ENCODE assay signal across 7 worm cellular contexts in genomic region chrII:900720-901332, ce11.
TF ChIP-seq lines count a peak whose summit lies in the region.

Gene T07D3.9 (minus strand): TSS chrII:900913.

TF ChIP-seq in whole organism, L1 larva, 84 proteins besides CTCF, POLR2A, EP300 and RAD21:
- peak; percentile 11 for TF ChIP-seq blmp-1 (tag; optimal IDR thresholded peaks at IDR 0.05; lab: Kevin White, UChicago)
- TF ChIP-seq swsn-7 (tag; optimal IDR thresholded peaks at IDR 0.05; lab: Kevin White, UChicago), result no peak
- peak; percentile 12 for TF ChIP-seq nhr-20 (tag; optimal IDR thresholded peaks at IDR 0.05; lab: Kevin White, UChicago)
- TF ChIP-seq nhr-76 (tag; optimal IDR thresholded peaks at IDR 0.05; lab: Kevin White, UChicago), result no peak
- no peak for TF ChIP-seq skn-1 (tag; optimal IDR thresholded peaks at IDR 0.05; lab: Kevin White, UChicago)
- TF ChIP-seq elt-3 (tag; optimal IDR thresholded peaks at IDR 0.05; lab: Kevin White, UChicago), result peak in 5 of 6 experiments; percentile 46 to 97 (median 51)
- no peak for TF ChIP-seq hlh-4 (tag; optimal IDR thresholded peaks at IDR 0.05; lab: Kevin White, UChicago)
- peak; percentile 97 for TF ChIP-seq elt-2 (tag; optimal IDR thresholded peaks at IDR 0.05; lab: Kevin White, UChicago)
- peak; percentile 59 for TF ChIP-seq tlp-1 (tag; optimal IDR thresholded peaks at IDR 0.05; lab: Kevin White, UChicago)

TF ChIP-seq in whole organism, L2 larva, 48 proteins besides CTCF, POLR2A, EP300 and RAD21:
- no peak for TF ChIP-seq C34F6.9 (tag; optimal IDR thresholded peaks at IDR 0.05; lab: Kevin White, UChicago)
- no peak for TF ChIP-seq nhr-129 (tag; optimal IDR thresholded peaks at IDR 0.05; lab: Kevin White, UChicago)
- peak; percentile 75 for TF ChIP-seq fos-1 (tag; optimal IDR thresholded peaks at IDR 0.05; lab: Kevin White, UChicago)
- no peak for TF ChIP-seq ZK546.5 (tag; optimal IDR thresholded peaks at IDR 0.05; lab: Kevin White, UChicago)

TF ChIP-seq in whole organism, L3 larva, 47 proteins besides CTCF, POLR2A, EP300 and RAD21:
- no peak for TF ChIP-seq lsy-12 (tag; optimal IDR thresholded peaks at IDR 0.05; lab: Kevin White, UChicago)
- TF ChIP-seq elt-2 (tag; optimal IDR thresholded peaks at IDR 0.05; lab: Kevin White, UChicago), result peak; percentile 94
- no peak for TF ChIP-seq sea-2 (GFP tag; optimal IDR thresholded peaks at IDR 0.05; lab: Kevin White, UChicago)
- TF ChIP-seq ceh-28 (tag; optimal IDR thresholded peaks at IDR 0.05; lab: Kevin White, UChicago), result peak; percentile 40
- TF ChIP-seq nhr-23 (tag; optimal IDR thresholded peaks at IDR 0.05; lab: Kevin White, UChicago), result no peak
- TF ChIP-seq lin-15B (tag; optimal IDR thresholded peaks at IDR 0.05; lab: Kevin White, UChicago), result no peak
- TF ChIP-seq jun-1 (tag; optimal IDR thresholded peaks at IDR 0.05; lab: Kevin White, UChicago), result peak; percentile 3
- TF ChIP-seq egl-27 (tag; optimal IDR thresholded peaks at IDR 0.05; lab: Kevin White, UChicago), result peak; percentile 38
- TF ChIP-seq pqm-1 (tag; optimal IDR thresholded peaks at IDR 0.05; lab: Kevin White, UChicago), result peak; percentile 83
- peak; percentile 6 to 87 (median 76) for TF ChIP-seq elt-3 (tag; optimal IDR thresholded peaks at IDR 0.05; lab: Kevin White, UChicago)

TF ChIP-seq in whole organism, L4 larva, 104 proteins besides CTCF, POLR2A, EP300 and RAD21:
- TF ChIP-seq hlh-11 (tag; optimal IDR thresholded peaks at IDR 0.05; lab: Kevin White, UChicago) (peak; percentile 37), lin-39 (tag; optimal IDR thresholded peaks at IDR 0.05; lab: Kevin White, UChicago) (no peak), nhr-10 (tag; optimal IDR thresholded peaks at IDR 0.05; lab: Kevin White, UChicago) (peak; percentile 30), pqm-1 (tag; optimal IDR thresholded peaks at IDR 0.05; lab: Kevin White, UChicago) (peak; percentile 66), F10B5.3 (tag; optimal IDR thresholded peaks at IDR 0.05; lab: Kevin White, UChicago) (no peak), nhr-25 (tag; optimal IDR thresholded peaks at IDR 0.05; lab: Kevin White, UChicago; ENCODE audit: borderline replicate concordance, insufficient read depth) (no peak), nhr-28 (tag; optimal IDR thresholded peaks at IDR 0.05; lab: Kevin White, UChicago) (peak; percentile 58), dmd-6 (GFP tag; IDR thresholded peaks at IDR 0.05; lab: Robert Waterston, UW) (peak; percentile 83), mxl-2 (GFP tag; conservative IDR thresholded peaks at IDR 0.05; lab: Robert Waterston, UW) (no peak)

TF ChIP-seq in whole organism, late embryonic, 69 proteins besides CTCF, POLR2A, EP300 and RAD21:
- TF ChIP-seq ceh-24 (tag; optimal IDR thresholded peaks at IDR 0.05; lab: Kevin White, UChicago) (no peak), elt-2 (tag; optimal IDR thresholded peaks at IDR 0.05; lab: Kevin White, UChicago) (peak; percentile 92)

TF ChIP-seq in whole organism, mixed stage, embryonic, 35 proteins besides CTCF, POLR2A, EP300 and RAD21:
- TF ChIP-seq elt-1 (tag; optimal IDR thresholded peaks at IDR 0.05; lab: Kevin White, UChicago; ENCODE audit: borderline replicate concordance, insufficient read depth), result peak; percentile 22
- no peak for TF ChIP-seq sptf-1 (tag; optimal IDR thresholded peaks at IDR 0.05; lab: Kevin White, UChicago)

TF ChIP-seq in whole organism, young adult, 124 proteins besides CTCF, POLR2A, EP300 and RAD21:
- no peak for TF ChIP-seq C17E4.6 (GFP tag; IDR thresholded peaks at IDR 0.05; lab: Robert Waterston, UW)
- TF ChIP-seq hmg-1.2 (GFP tag; IDR thresholded peaks at IDR 0.05; lab: Robert Waterston, UW), result peak; percentile 55; the same call in 1 of the 2 replicates
- TF ChIP-seq ZK185.1 (tag; optimal IDR thresholded peaks at IDR 0.05; lab: Kevin White, UChicago; ENCODE audit: poor library complexity, severe bottlenecking), result no peak
- TF ChIP-seq efl-1 (GFP tag; optimal IDR thresholded peaks at IDR 0.05; lab: Kevin White, UChicago), result peak; percentile 51
- TF ChIP-seq madf-6 (GFP tag; IDR thresholded peaks at IDR 0.05; lab: Robert Waterston, UW), result peak; percentile 59; the same call in 1 of the 2 replicates
- TF ChIP-seq C06A6.2 (GFP tag; conservative IDR thresholded peaks at IDR 0.05; lab: Robert Waterston, UW), result no peak
- TF ChIP-seq nhr-80 (tag; optimal IDR thresholded peaks at IDR 0.05; lab: Kevin White, UChicago), result peak; percentile 55
